Worm (Caenorhabditis elegans): ENCODE data around the gene C36C5.15.

DNA sequence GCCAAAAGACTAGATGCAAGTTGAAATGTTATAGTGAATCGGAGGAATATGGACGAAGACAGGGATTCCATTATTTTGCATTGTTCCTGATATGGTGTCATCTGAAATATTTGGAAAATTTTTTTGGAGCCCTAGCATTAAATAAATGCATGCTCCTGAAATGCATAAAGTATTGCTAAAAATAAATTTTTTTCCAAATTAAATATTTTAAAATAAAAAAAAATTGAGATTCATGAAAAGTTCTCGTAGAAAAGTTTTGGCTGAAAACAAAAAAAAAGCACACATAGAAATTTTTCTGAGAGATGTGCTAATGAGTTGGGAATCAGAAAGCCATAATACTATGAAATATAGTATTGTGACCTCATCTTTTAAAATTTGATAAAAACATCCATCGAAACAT, 13.5 kb downstream of the C36C5.15 start, which contains the start of gene srab-7:
- no peak for TF ChIP-seq him-1 (tag; optimal IDR thresholded peaks at IDR 0.05)
- TF ChIP-seq W03F9.2 (tag; optimal IDR thresholded peaks at IDR 0.05) = no peak
- no peak for TF ChIP-seq dao-5 (tag; optimal IDR thresholded peaks at IDR 0.05)

Measured in whole organism, L4/young adult.